Fruit fly (Drosophila melanogaster) whole organism, adult: ENCODE results near the gene UK114.

Source experiments
- ovo ChIP-seq: fragments of 200-800 bp; sonication (Bioruptor generic); optimal IDR thresholded peaks from 2 replicates; lab custom pipeline; 2016; ENCODE audit warnings: missing biosample characterization, missing genetic modification characterization
- toe ChIP-seq: fragments of 200-800 bp; sonication (Bioruptor generic); optimal IDR thresholded peaks from 2 replicates; lab custom pipeline; 2016; ENCODE audit warnings: missing biosample characterization, missing genetic modification characterization

DNA sequence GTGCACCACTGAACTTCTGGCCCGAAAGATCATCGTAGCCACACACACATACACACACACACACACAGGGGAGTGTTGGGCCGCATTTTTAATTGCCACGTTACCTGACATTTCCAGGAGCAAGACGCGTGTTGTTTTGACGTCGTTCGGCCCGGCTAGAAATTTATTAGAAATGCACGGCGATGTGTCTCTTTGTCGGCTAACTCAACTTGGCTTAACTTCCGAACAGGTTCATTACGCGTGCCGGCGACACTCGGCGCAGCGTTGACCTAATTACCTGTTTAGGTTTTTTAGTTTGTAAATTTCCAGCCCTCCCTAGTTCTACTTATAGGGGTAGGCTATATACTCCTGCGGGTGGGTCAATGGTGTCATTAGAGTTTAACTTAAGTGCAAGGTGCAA lies 45.0 kb upstream of the UK114 start:
- TF ChIP-seq ovo (no peak), toe (GFP tag; lab: Kevin White, UChicago) (no peak)
